Worm (Caenorhabditis elegans): Measurements from ENCODE around the gene cyp-13A3.

DNA sequence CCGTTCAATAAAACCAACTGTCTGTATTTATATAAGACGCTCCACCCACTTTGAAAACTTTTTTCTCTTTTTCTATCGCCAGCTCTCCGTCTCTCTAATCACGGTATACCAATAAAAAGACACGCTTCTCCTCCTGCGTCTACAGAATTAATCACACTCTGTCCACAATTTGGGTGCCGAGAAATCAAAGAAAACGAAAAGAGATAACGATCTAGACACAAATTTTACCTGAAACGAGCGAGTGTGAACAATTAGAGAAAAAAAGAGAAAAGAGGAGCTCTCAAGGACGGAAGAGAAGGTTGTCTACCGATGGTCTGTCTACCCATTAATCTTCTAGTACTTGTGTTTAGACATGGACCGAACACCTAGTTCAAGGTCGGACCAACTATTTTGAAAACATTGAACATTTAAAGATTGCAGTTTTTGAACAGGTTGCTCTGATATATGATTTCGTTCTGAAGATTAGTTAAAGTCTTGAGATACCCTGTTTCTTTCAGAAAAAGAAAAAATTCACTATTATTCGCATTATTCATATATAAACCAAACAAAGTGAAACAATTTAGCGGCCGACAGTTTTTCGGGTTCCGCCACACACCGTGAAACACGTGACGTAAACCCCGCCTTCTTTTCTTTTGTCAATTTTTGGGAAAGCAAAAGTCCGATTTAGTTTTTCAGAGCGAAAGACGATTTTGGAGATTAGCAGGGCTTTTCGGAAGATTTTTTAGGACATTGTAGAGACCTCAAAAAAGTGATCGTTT, 5.5 kb downstream of the cyp-13A3 start, which contains the start of gene cyp-13A2:
- TF ChIP-seq nhr-237 (tag; optimal IDR thresholded peaks at IDR 0.05) (no peak), F26F4.8 (GFP tag; conservative IDR thresholded peaks at IDR 0.05) (no peak), pha-4 (GFP tag; IDR thresholded peaks at IDR 0.05) (0 out of 2 replicates have a peak, but pooled peaks have one; percentile 13), pha-4 (tag; optimal IDR thresholded peaks at IDR 0.05) (peak; percentile 34), skn-1 (tag; optimal IDR thresholded peaks at IDR 0.05) (no peak), saeg-2 (GFP tag; IDR thresholded peaks at IDR 0.05) (no peak), dve-1 (tag; optimal IDR thresholded peaks at IDR 0.05; ENCODE audit: insufficient read depth) (peak; percentile 77), lin-15B (tag; optimal IDR thresholded peaks at IDR 0.05) (no peak), ceh-28 (tag; optimal IDR thresholded peaks at IDR 0.05) (no peak), egl-27 (tag; optimal IDR thresholded peaks at IDR 0.05) (no peak), mdl-1 (tag; optimal IDR thresholded peaks at IDR 0.05) (peak in 1 of 2 experiments; percentile 22), sdz-12 (GFP tag; optimal IDR thresholded peaks at IDR 0.05) (no peak), zag-1 (tag; optimal IDR thresholded peaks at IDR 0.05) (no peak)
